Fruit fly (Drosophila melanogaster): Measurements from ENCODE around the gene kibra.

kibra gene

DNA sequence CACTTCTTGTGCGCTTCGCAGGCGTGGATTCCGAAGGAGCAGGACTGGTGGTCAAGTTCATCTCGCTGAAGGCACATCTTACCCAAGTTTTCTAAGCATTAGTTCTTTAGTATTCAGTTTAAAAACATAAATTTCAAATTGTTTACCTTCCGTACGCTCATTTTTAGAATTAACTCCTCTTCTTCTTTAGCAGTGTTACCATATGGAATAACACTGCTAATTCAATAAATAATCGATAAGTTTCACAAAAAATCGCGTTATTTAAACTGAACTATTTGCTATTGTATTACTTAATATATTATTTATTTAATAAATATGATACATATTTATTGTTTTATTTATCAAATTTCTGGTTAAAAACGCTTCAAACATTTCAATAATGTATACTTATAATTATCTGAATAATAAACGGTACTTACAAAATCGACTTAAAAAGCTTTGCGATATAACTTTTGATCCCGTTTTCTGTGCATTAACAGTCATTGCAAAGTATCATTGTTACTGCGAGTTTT lies 61.0 kb downstream of the kibra start, which contains the start of the genes Rad17 and BigH1:
TSS of gene Rad17 (minus strand) at position 209 of the 512 bp plus-strand sequence.
TSS of gene BigH1 (plus strand) at position 462 of the 512 bp plus-strand sequence.
- TF ChIP-seq CG10348 (GFP tag; IDR thresholded peaks at IDR 0.05) (no peak), CG17806 (tag; optimal IDR thresholded peaks at IDR 0.05) (no peak), Snoo (tag; optimal IDR thresholded peaks at IDR 0.05) (no peak), gl (tag; optimal IDR thresholded peaks at IDR 0.05) (no peak), rn (GFP tag; IDR thresholded peaks at IDR 0.05) (no peak)

DNA sequence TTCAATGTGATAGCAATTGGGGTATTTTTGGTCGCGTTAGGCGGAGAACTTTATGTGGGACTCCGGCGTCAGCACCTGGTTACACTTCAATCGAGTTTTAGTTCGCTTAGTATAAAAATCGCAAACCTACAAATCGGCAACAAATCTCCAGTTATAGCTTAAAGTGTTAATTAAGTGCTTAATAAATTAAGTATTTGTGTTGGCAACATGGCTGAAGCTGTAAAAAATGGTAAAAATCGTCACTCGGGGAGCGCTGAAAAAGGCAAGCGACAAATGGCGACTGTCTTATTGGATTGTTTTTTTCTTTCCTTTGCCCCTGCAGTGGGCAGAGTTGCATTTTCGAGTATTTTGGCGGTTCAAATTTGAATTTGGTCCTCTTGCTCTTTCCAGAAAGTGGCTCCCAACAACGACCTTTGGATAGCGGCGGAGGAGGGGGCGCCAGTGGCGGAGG lies 64.7 kb downstream of the kibra start, which contains the start of gene Hexim:
TSS of gene Hexim (plus strand) at position 85 of the 451 bp plus-strand sequence.
- TF ChIP-seq CG15710 (tag; optimal IDR thresholded peaks at IDR 0.05) = peak; percentile 29
- TF ChIP-seq gl (tag; optimal IDR thresholded peaks at IDR 0.05) = peak; percentile 31
- no peak for TF ChIP-seq fd96Ca (GFP tag; IDR thresholded peaks at IDR 0.05)
- TF ChIP-seq CG17806 (tag; optimal IDR thresholded peaks at IDR 0.05) = peak; percentile 20
- no peak; the same call in 1 of the 2 replicates for TF ChIP-seq CG12605 (GFP tag; IDR thresholded peaks at IDR 0.05)
- TF ChIP-seq Ets98B (GFP tag; IDR thresholded peaks at IDR 0.05) = peak; percentile 52
- TF ChIP-seq Pif1A (GFP tag; optimal IDR thresholded peaks at IDR 0.05) = no peak
- no peak for TF ChIP-seq Pif1B (GFP tag; optimal IDR thresholded peaks at IDR 0.05)
- peak; percentile 26 for TF ChIP-seq Snoo (tag; optimal IDR thresholded peaks at IDR 0.05)
- TF ChIP-seq CG4496 (GFP tag; IDR thresholded peaks at IDR 0.05) = peak; percentile 52; the same call in 2 of the 3 replicates
- TF ChIP-seq CG14655 (GFP tag; optimal IDR thresholded peaks at IDR 0.05) = no peak
- TF ChIP-seq D1 (tag; optimal IDR thresholded peaks at IDR 0.05) = no peak
- peak; percentile 40 for TF ChIP-seq EcR (GFP tag; optimal IDR thresholded peaks at IDR 0.05)

DNA sequence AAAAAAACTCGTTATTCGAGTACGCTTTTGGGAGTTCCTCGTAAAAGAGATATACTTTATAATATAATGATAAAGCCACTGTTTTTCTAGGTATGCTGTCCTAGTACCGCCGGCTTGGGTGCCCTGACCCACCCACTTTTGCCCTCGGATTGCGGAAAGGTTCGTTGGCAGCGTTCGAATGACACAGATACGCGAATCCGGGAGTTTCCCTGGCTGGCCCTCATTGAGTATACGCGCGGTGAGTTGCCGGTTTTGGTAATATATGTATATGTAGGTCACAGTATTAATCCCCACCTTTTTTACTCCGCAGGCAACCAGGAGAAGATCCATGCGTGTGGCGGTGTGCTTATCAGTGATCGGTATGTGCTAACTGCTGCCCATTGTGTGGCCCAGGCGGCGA lies 65.9 kb downstream of the kibra start:
- TF ChIP-seq CG32121 (GFP tag; IDR thresholded peaks at IDR 0.05) (no peak), CG13204 (GFP tag; optimal IDR thresholded peaks at IDR 0.05) (no peak), Ets98B (GFP tag; IDR thresholded peaks at IDR 0.05) (no peak)

dm6 chr3R:14657605-14657910 lies 66.5 kb downstream of the kibra start:
- no peak for TF ChIP-seq gl (tag; optimal IDR thresholded peaks at IDR 0.05)
- TF ChIP-seq D1 (tag; optimal IDR thresholded peaks at IDR 0.05) = no peak
- TF ChIP-seq Snoo (tag; optimal IDR thresholded peaks at IDR 0.05) = no peak
- TF ChIP-seq CG13204 (GFP tag; optimal IDR thresholded peaks at IDR 0.05) = no peak
- TF ChIP-seq CG8301 (tag; optimal IDR thresholded peaks at IDR 0.05) = no peak
- TF ChIP-seq EcR (GFP tag; optimal IDR thresholded peaks at IDR 0.05) = no peak
- no peak for TF ChIP-seq Pif1B (GFP tag; optimal IDR thresholded peaks at IDR 0.05)
- TF ChIP-seq CG9948 (tag; optimal IDR thresholded peaks at IDR 0.05) = no peak
- no peak for TF ChIP-seq Ets98B (GFP tag; IDR thresholded peaks at IDR 0.05)
- no peak for TF ChIP-seq fd96Ca (GFP tag; IDR thresholded peaks at IDR 0.05)
- TF ChIP-seq CG15710 (tag; optimal IDR thresholded peaks at IDR 0.05) = no peak
- no peak for TF ChIP-seq CG34367 (tag; optimal IDR thresholded peaks at IDR 0.05)
- TF ChIP-seq CG12605 (GFP tag; IDR thresholded peaks at IDR 0.05) = no peak
- no peak for TF ChIP-seq CG17806 (tag; optimal IDR thresholded peaks at IDR 0.05)

DNA sequence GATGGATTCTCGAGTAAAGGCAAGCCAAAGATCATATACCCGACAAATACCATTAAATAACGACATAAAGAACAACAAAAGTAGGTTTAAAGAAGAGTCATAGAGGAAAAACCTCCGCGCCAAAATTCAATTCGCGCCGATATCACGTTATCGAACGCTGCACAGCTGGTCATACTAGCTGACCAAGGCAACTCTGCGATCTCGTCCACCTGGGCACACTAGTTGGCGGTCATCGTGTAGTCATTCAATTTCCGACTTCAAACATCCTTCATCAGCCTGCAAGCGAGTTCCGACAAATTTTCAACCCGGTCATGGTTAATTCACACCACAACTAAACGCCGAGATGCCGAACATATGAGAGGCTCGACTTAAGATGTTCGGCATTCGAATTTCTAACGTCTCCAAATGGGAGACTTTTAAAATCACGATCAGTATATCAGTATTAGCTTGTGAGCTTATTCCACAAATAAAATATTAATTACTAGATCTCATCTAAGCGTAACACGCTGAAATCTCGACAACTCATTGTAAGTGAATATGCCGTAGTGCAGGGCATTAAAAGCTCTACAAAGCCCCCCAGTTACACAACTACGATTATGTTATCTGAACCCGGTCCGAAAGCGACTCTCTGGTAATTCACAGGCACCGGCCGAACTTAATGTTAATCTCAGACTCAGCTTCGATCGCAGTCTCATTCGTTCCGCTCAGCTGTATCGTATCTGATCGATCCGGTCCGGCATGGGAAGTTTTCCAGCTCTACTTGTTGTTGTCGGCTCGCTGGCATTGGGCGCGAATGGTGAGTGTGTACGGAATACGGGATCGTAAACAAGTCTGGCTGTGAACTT lies 67.1 kb downstream of the kibra start, which contains the start of gene CG3505:
TSS of gene CG3505 (plus strand) at position 688 of the 845 bp plus-strand sequence.
- TF ChIP-seq CG4496 (GFP tag; IDR thresholded peaks at IDR 0.05) = peak; percentile 56; the same call in 1 of the 3 replicates
- peak; percentile 40 for TF ChIP-seq CG8159 (tag; optimal IDR thresholded peaks at IDR 0.05)
- TF ChIP-seq CG8301 (tag; optimal IDR thresholded peaks at IDR 0.05) = peak; percentile 20
- no peak for TF ChIP-seq Pif1A (GFP tag; optimal IDR thresholded peaks at IDR 0.05)
- TF ChIP-seq CG14655 (GFP tag; optimal IDR thresholded peaks at IDR 0.05) = no peak
- TF ChIP-seq CG13204 (GFP tag; optimal IDR thresholded peaks at IDR 0.05) = no peak
- TF ChIP-seq Snoo (tag; optimal IDR thresholded peaks at IDR 0.05) = peak; percentile 27
- peak; percentile 24 for TF ChIP-seq CG17806 (tag; optimal IDR thresholded peaks at IDR 0.05)
- TF ChIP-seq CG34367 (tag; optimal IDR thresholded peaks at IDR 0.05) = peak; percentile 25
- peak; percentile 4 for TF ChIP-seq Pif1B (GFP tag; optimal IDR thresholded peaks at IDR 0.05)
- peak; percentile 48 for TF ChIP-seq CG15710 (tag; optimal IDR thresholded peaks at IDR 0.05)
- TF ChIP-seq gl (tag; optimal IDR thresholded peaks at IDR 0.05) = no peak
- TF ChIP-seq D1 (tag; optimal IDR thresholded peaks at IDR 0.05) = no peak
- peak; percentile 74; the same call in 2 of the 3 replicates for TF ChIP-seq fd96Ca (GFP tag; IDR thresholded peaks at IDR 0.05)
- TF ChIP-seq rn (GFP tag; IDR thresholded peaks at IDR 0.05) = no peak
- TF ChIP-seq Ets98B (GFP tag; IDR thresholded peaks at IDR 0.05) = peak; percentile 73
- TF ChIP-seq EcR (GFP tag; optimal IDR thresholded peaks at IDR 0.05) = no peak
- TF ChIP-seq CG10348 (GFP tag; IDR thresholded peaks at IDR 0.05) = no peak
- TF ChIP-seq CG32121 (GFP tag; IDR thresholded peaks at IDR 0.05) = peak; percentile 54; the same call in 1 of the 2 replicates
- TF ChIP-seq CG9948 (tag; optimal IDR thresholded peaks at IDR 0.05) = no peak
- TF ChIP-seq CG12605 (GFP tag; IDR thresholded peaks at IDR 0.05) = peak; percentile 65; the same call in 1 of the 2 replicates
